Worm (Caenorhabditis elegans) whole organism, early embryonic: ENCODE results near the gene Y57G11B.8.

Source experiments
- B0310.2 ChIP-seq: sonication (generic microtip); optimal IDR thresholded peaks from 2 replicates; lab custom pipeline; 2016; ENCODE audit warnings: mild to moderate bottlenecking, missing genetic modification characterization, missing compliant biosample characterization
- F13C5.2 ChIP-seq: sonication (generic microtip); optimal IDR thresholded peaks from 2 replicates; lab custom pipeline; 2017; ENCODE audit warnings: mild to moderate bottlenecking, missing genetic modification characterization, inconsistent platforms, missing compliant biosample characterization
- aly-1 ChIP-seq: sonication (generic microtip); optimal IDR thresholded peaks from 2 replicates; lab custom pipeline; 2016; ENCODE audit warnings: missing genetic modification characterization, missing compliant biosample characterization
- ama-1 ChIP-seq: fragments of 150-350 bp; optimal IDR thresholded peaks from 2 replicates; lab custom pipeline; 2014
- ceh-13 ChIP-seq: fragments of 200-800 bp; sonication (Bioruptor generic); optimal IDR thresholded peaks from 2 replicates; lab custom pipeline; 2018; ENCODE audit warnings: mild to moderate bottlenecking, missing genetic modification characterization, missing compliant biosample characterization
- ceh-36 ChIP-seq: sonication (generic microtip); optimal IDR thresholded peaks from 2 replicates; lab custom pipeline; 2016; ENCODE audit warnings: missing genetic modification characterization, inconsistent platforms, missing compliant biosample characterization
- ets-7 ChIP-seq: sonication (generic microtip); optimal IDR thresholded peaks from 2 replicates; lab custom pipeline; 2016; ENCODE audit warnings: missing genotype, missing genetic modification characterization, missing compliant biosample characterization
- flt-1 ChIP-seq: fragments of 200-800 bp; sonication (Bioruptor generic); IDR thresholded peaks from 2 replicates; pipeline ENCODE4 v1.3.6; 2022; ENCODE audit warnings: missing genetic modification characterization, missing compliant biosample characterization
- hmbx-1 ChIP-seq: sonication (generic microtip); optimal IDR thresholded peaks from 2 replicates; lab custom pipeline; 2016; ENCODE audit warnings: mild to moderate bottlenecking, missing genetic modification characterization, missing compliant biosample characterization
- hmg-4 ChIP-seq: fragments of 200-800 bp; sonication (Bioruptor generic); optimal IDR thresholded peaks from 2 replicates; lab custom pipeline; 2018; ENCODE audit warnings: mild to moderate bottlenecking, missing genetic modification characterization, missing compliant biosample characterization
- hnd-1 ChIP-seq: sonication (generic microtip); optimal IDR thresholded peaks from 2 replicates; lab custom pipeline; 2016; ENCODE audit warnings: missing genetic modification characterization, missing compliant biosample characterization
- pes-1 ChIP-seq: fragments of 200-800 bp; sonication (Bioruptor generic); IDR thresholded peaks from 2 replicates; pipeline ENCODE4 v1.3.6; 2022; ENCODE audit warnings: missing genetic modification reagents, missing genetic modification characterization, missing compliant biosample characterization
- scrt-1 ChIP-seq: fragments of 200-800 bp; sonication (Bioruptor generic); IDR thresholded peaks from 2 replicates; pipeline ENCODE4 v1.3.6; 2022; ENCODE audit warnings: missing genetic modification characterization, missing compliant biosample characterization
- sea-1 ChIP-seq: fragments of 200-800 bp; sonication (Bioruptor generic); conservative IDR thresholded peaks from 2 replicates; pipeline ENCODE4 v1.3.6; 2022; ENCODE audit warnings: missing genetic modification characterization, missing compliant biosample characterization
- tbx-11 ChIP-seq: fragments of 200-800 bp; sonication (Bioruptor generic); IDR thresholded peaks from 2 replicates; pipeline ENCODE4 v1.3.6; 2022; ENCODE audit warnings: missing genetic modification characterization, missing compliant biosample characterization
- tbx-37 ChIP-seq: fragments of 200-800 bp; sonication (Bioruptor generic); conservative IDR thresholded peaks from 2 replicates; pipeline ENCODE4 v1.3.6; 2022; ENCODE audit warnings: missing genetic modification reagents, missing genetic modification characterization, missing compliant biosample characterization
- tra-4 ChIP-seq: sonication (generic microtip); optimal IDR thresholded peaks from 2 replicates; lab custom pipeline; 2017; ENCODE audit warnings: missing genetic modification characterization, missing compliant biosample characterization

Gene Y57G11B.8

ce11 chrIV:14617498-14617897 lies 39.0 kb upstream of the Y57G11B.8 start:
- TF ChIP-seq aly-1 (no peak), pes-1 (GFP tag; lab: Robert Waterston, UW) (no peak), flt-1 (no peak), B0310.2 (no peak), scrt-1 (GFP tag; lab: Robert Waterston, UW) (no peak), ceh-36 (tag; lab: Kevin White, UChicago) (no peak), ceh-13 (no peak), hmbx-1 (no peak), sea-1 (no peak), ama-1 (no peak), tbx-37 (no peak)

- TF ChIP-seq B0310.2 (no peak), tbx-11 (GFP tag; lab: Robert Waterston, UW) (no peak), flt-1 (no peak), scrt-1 (GFP tag; lab: Robert Waterston, UW) (no peak), pes-1 (GFP tag; lab: Robert Waterston, UW) (no peak), tra-4 (tag; lab: Kevin White, UChicago) (no peak), hnd-1 (tag; lab: Kevin White, UChicago) (no peak), hmbx-1 (no peak), aly-1 (no peak), ets-7 (tag; lab: Kevin White, UChicago) (no peak), ceh-36 (tag; lab: Kevin White, UChicago) (no peak)
Observed at ce11 chrIV:14617059-14617458, 38.6 kb upstream of the Y57G11B.8 start.

ce11 chrIV:14616303-14616702 lies 37.8 kb upstream of the Y57G11B.8 start, which contains the start of gene dmd-6:
TSS of gene dmd-6 (plus strand) at chrIV:14616603.
- no peak for TF ChIP-seq tbx-11 (GFP tag; lab: Robert Waterston, UW)
- no peak for TF ChIP-seq flt-1
- no peak for TF ChIP-seq B0310.2
- TF ChIP-seq ets-7 (tag; lab: Kevin White, UChicago): no peak
- TF ChIP-seq scrt-1 (GFP tag; lab: Robert Waterston, UW): no peak
- no peak for TF ChIP-seq ama-1
- TF ChIP-seq hmbx-1: no peak

- TF ChIP-seq sea-1: no peak
- no peak for TF ChIP-seq flt-1
- no peak for TF ChIP-seq hmbx-1
- no peak for TF ChIP-seq hnd-1 (tag; lab: Kevin White, UChicago)
- TF ChIP-seq ama-1: no peak
- TF ChIP-seq scrt-1 (GFP tag; lab: Robert Waterston, UW): no peak
- no peak for TF ChIP-seq ets-7 (tag; lab: Kevin White, UChicago)
- no peak for TF ChIP-seq tra-4 (tag; lab: Kevin White, UChicago)
- TF ChIP-seq tbx-11 (GFP tag; lab: Robert Waterston, UW): no peak
- TF ChIP-seq ceh-36 (tag; lab: Kevin White, UChicago): no peak
- TF ChIP-seq aly-1: no peak
- TF ChIP-seq tbx-37: no peak
- TF ChIP-seq ceh-13: no peak
- TF ChIP-seq pes-1 (GFP tag; lab: Robert Waterston, UW): no peak
Observed at ce11 chrIV:14614176-14614740, 35.8 kb upstream of the Y57G11B.8 start.

- TF ChIP-seq ets-7 (tag; lab: Kevin White, UChicago) (no peak), tbx-11 (GFP tag; lab: Robert Waterston, UW) (no peak), sea-1 (no peak), hmbx-1 (no peak), ceh-36 (tag; lab: Kevin White, UChicago) (no peak), hnd-1 (tag; lab: Kevin White, UChicago) (no peak), scrt-1 (GFP tag; lab: Robert Waterston, UW) (no peak), ceh-13 (no peak), pes-1 (GFP tag; lab: Robert Waterston, UW) (no peak), F13C5.2 (tag; lab: Kevin White, UChicago) (no peak), flt-1 (no peak), tra-4 (tag; lab: Kevin White, UChicago) (no peak), ama-1 (no peak)
Observed at ce11 chrIV:14613375-14613774, 34.9 kb upstream of the Y57G11B.8 start.

- no peak for TF ChIP-seq tra-4 (tag; lab: Kevin White, UChicago)
- TF ChIP-seq flt-1: no peak
- no peak for TF ChIP-seq scrt-1 (GFP tag; lab: Robert Waterston, UW)
- TF ChIP-seq ceh-36 (tag; lab: Kevin White, UChicago): no peak
- no peak for TF ChIP-seq hnd-1 (tag; lab: Kevin White, UChicago)
Observed at ce11 chrIV:14612547-14613329, 34.2 kb upstream of the Y57G11B.8 start.

- no peak for TF ChIP-seq tbx-37
- TF ChIP-seq sea-1: no peak
- TF ChIP-seq hmg-4 (GFP tag; lab: Kevin White, UChicago): no peak
- TF ChIP-seq ceh-13: no peak
- no peak for TF ChIP-seq hnd-1 (tag; lab: Kevin White, UChicago)
- TF ChIP-seq tbx-11 (GFP tag; lab: Robert Waterston, UW): no peak
- TF ChIP-seq B0310.2: no peak
- no peak for TF ChIP-seq ama-1
- TF ChIP-seq scrt-1 (GFP tag; lab: Robert Waterston, UW): no peak
- TF ChIP-seq hmbx-1: no peak
- TF ChIP-seq ets-7 (tag; lab: Kevin White, UChicago): no peak
- no peak for TF ChIP-seq F13C5.2 (tag; lab: Kevin White, UChicago)
Observed at ce11 chrIV:14611892-14612497, 33.5 kb upstream of the Y57G11B.8 start.
